Worm (Caenorhabditis elegans): ENCODE results near the gene xpd-1.

DNA sequence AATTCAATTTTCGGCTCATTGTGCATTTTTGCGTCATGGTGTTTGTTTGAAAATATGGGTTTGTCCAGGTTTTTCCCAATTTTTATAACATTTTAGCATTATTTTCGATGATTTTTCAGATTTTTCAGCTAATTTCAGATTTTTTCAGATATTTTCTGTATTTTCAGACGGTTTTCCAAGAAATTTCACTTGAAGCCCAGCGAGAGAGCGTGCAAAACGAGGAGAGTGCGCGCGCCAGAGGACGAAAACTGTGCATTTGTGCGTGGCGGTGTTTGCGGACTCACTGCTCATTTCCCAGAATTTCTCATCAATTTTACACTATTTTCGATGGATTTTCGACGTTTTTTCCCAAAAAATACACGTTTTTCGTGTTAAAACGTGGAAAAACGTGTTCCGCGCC is 29.8 kb upstream of the xpd-1 start:
- TF ChIP-seq tbx-37 (GFP tag; conservative IDR thresholded peaks at IDR 0.05) (no peak), aly-1 (tag; optimal IDR thresholded peaks at IDR 0.05) (no peak), scrt-1 (GFP tag; IDR thresholded peaks at IDR 0.05) (no peak), ama-1 (optimal IDR thresholded peaks at IDR 0.05) (peak; percentile 55), F13C5.2 (tag; optimal IDR thresholded peaks at IDR 0.05) (peak; percentile 76), hmg-4 (GFP tag; optimal IDR thresholded peaks at IDR 0.05) (no peak), tbx-11 (GFP tag; IDR thresholded peaks at IDR 0.05) (no peak), ceh-13 (GFP tag; optimal IDR thresholded peaks at IDR 0.05) (no peak), ceh-36 (tag; optimal IDR thresholded peaks at IDR 0.05) (no peak), ets-7 (tag; optimal IDR thresholded peaks at IDR 0.05) (no peak), B0310.2 (tag; optimal IDR thresholded peaks at IDR 0.05) (no peak), hnd-1 (tag; optimal IDR thresholded peaks at IDR 0.05) (no peak), sea-1 (GFP tag; conservative IDR thresholded peaks at IDR 0.05) (no peak)

Data from whole organism, early embryonic.